Worm (Caenorhabditis elegans) whole organism, L1 larva: ENCODE data around the gene srz-37.

Experiments
- C16A3.4 ChIP-seq: fragments of 150-350 bp; optimal IDR thresholded peaks from 2 replicates; lab custom pipeline; 2014; ENCODE audit warnings: missing biosample characterization, missing genetic modification characterization
- F16B12.6 ChIP-seq: fragments of 150-350 bp; optimal IDR thresholded peaks from 2 replicates; lab custom pipeline; 2014; ENCODE audit warnings: missing biosample characterization, missing genetic modification characterization
- aha-1 ChIP-seq: fragments of 150-350 bp; optimal IDR thresholded peaks from 2 replicates; lab custom pipeline; 2014; ENCODE audit warnings: missing biosample characterization, missing genetic modification characterization
- alr-1 ChIP-seq: fragments of 200-800 bp; sonication (Bioruptor generic); optimal IDR thresholded peaks from 2 replicates; lab custom pipeline; 2018; ENCODE audit warnings: borderline replicate concordance, mild to moderate bottlenecking, missing genetic modification characterization, missing compliant biosample characterization
- aly-2 ChIP-seq: fragments of 150-350 bp; optimal IDR thresholded peaks from 2 replicates; lab custom pipeline; 2014; ENCODE audit warnings: missing biosample characterization, missing genetic modification characterization
- blmp-1 ChIP-seq: fragments of 150-350 bp; optimal IDR thresholded peaks from 2 replicates; lab custom pipeline; 2014; ENCODE audit warnings: missing biosample characterization, missing genetic modification characterization
- ceh-8 ChIP-seq: fragments of 200-800 bp; sonication (Bioruptor generic); optimal IDR thresholded peaks from 2 replicates; lab custom pipeline; 2018; ENCODE audit warnings: mild to moderate bottlenecking, missing genetic modification characterization, moderate library complexity, missing compliant biosample characterization
- ceh-82 ChIP-seq, 3 experiments: fragments of 150-350 bp in 1 of 3; sonication (generic microtip) in 2 of 3; optimal IDR thresholded peaks; 2 replicates each; lab custom pipeline; 2014 to 2017; ENCODE audit warnings: missing biosample characterization in 3 of 3, missing genetic modification characterization in 3 of 3
- ceh-88 ChIP-seq: fragments of 200-800 bp; sonication (Bioruptor generic); IDR thresholded peaks from 2 replicates; pipeline ENCODE4 v1.3.6; 2022; ENCODE audit warnings: missing genetic modification characterization, missing compliant biosample characterization
- ceh-90 ChIP-seq: sonication (generic microtip); optimal IDR thresholded peaks from 2 replicates; lab custom pipeline; 2016; ENCODE audit warnings: missing genetic modification characterization, missing compliant biosample characterization
- dpl-1 ChIP-seq, 3 experiments: fragments of 150-350 bp in 2 of 3; sonication (generic microtip) in 1 of 3; optimal IDR thresholded peaks; 2 replicates each; lab custom pipeline; 2014 to 2017; ENCODE audit warnings: missing biosample characterization in 3 of 3, missing genetic modification characterization in 3 of 3, missing genetic modification reagents in 3 of 3
- dsc-1 ChIP-seq: sonication (generic microtip); optimal IDR thresholded peaks from 2 replicates; lab custom pipeline; 2016; ENCODE audit warnings: mild to moderate bottlenecking, missing genetic modification characterization, missing compliant biosample characterization
- efl-1 ChIP-seq, 4 experiments: fragments of 150-350 bp; optimal IDR thresholded peaks in 3 of 4; peaks in 1 of 4; 1 replicate in 1 of 4; 2 replicates in 3 of 4; lab custom pipeline; 2014; ENCODE audit warnings: missing biosample characterization in 2 of 4, missing genetic modification characterization in 2 of 4, missing genetic modification reagents in 2 of 4
- efl-3 ChIP-seq: fragments of 200-800 bp; sonication (Bioruptor generic); optimal IDR thresholded peaks from 2 replicates; lab custom pipeline; 2018; ENCODE audit warnings: mild to moderate bottlenecking, missing genetic modification characterization, missing compliant biosample characterization
- egl-27 ChIP-seq, 2 experiments: fragments of 150-350 bp in 1 of 2; sonication (generic microtip); optimal IDR thresholded peaks; 3 replicates each; lab custom pipeline; 2017 to 2018; ENCODE audit warnings: missing biosample characterization in 2 of 2, missing genetic modification characterization in 2 of 2, missing genetic modification reagents in 2 of 2
- fkh-10 ChIP-seq: sonication (generic microtip); optimal IDR thresholded peaks from 2 replicates; lab custom pipeline; 2017; ENCODE audit warnings: missing biosample characterization, missing genetic modification reagents, missing genetic modification characterization
- irx-1 ChIP-seq: sonication (generic microtip); optimal IDR thresholded peaks from 2 replicates; lab custom pipeline; 2016; ENCODE audit warnings: missing genetic modification characterization, missing compliant biosample characterization
- lin-13 ChIP-seq: fragments of 150-350 bp; optimal IDR thresholded peaks from 2 replicates; lab custom pipeline; 2014; ENCODE audit warnings: missing biosample characterization, missing genetic modification reagents, missing genetic modification characterization
- lin-14 ChIP-seq: fragments of 200-800 bp; sonication (Bioruptor generic); optimal IDR thresholded peaks from 2 replicates; lab custom pipeline; 2018; ENCODE audit warnings: mild to moderate bottlenecking, missing genetic modification characterization, moderate library complexity, missing compliant biosample characterization
- lin-35 ChIP-seq, 2 experiments: fragments of 150-350 bp; optimal IDR thresholded peaks; 2 replicates each; lab custom pipeline; 2014; ENCODE audit warnings: missing biosample characterization in 2 of 2, missing genetic modification characterization in 2 of 2, missing genetic modification reagents in 2 of 2
- lsy-2 ChIP-seq, 2 experiments: fragments of 150-350 bp; optimal IDR thresholded peaks; 2 replicates each; lab custom pipeline; 2014; ENCODE audit warnings: missing biosample characterization in 2 of 2, missing genetic modification characterization in 2 of 2
- mdl-1 ChIP-seq, 2 experiments: fragments of 150-350 bp; optimal IDR thresholded peaks; 2 replicates each; lab custom pipeline; 2014 to 2017; ENCODE audit warnings: missing biosample characterization in 2 of 2, missing genetic modification characterization in 2 of 2, inconsistent platforms in 1 of 2
- mef-2 ChIP-seq: fragments of 150-350 bp; optimal IDR thresholded peaks from 2 replicates; lab custom pipeline; 2014; ENCODE audit warnings: missing biosample characterization, missing genetic modification characterization
- mep-1 ChIP-seq: fragments of 150-350 bp; optimal IDR thresholded peaks from 2 replicates; lab custom pipeline; 2014; ENCODE audit warnings: missing biosample characterization, missing genetic modification characterization
- nhr-237 ChIP-seq: fragments of 150-350 bp; optimal IDR thresholded peaks from 2 replicates; lab custom pipeline; 2014; ENCODE audit warnings: missing biosample characterization, missing genetic modification characterization
- nhr-71 ChIP-seq: sonication (generic microtip); optimal IDR thresholded peaks from 2 replicates; lab custom pipeline; 2016; ENCODE audit warnings: mild to moderate bottlenecking, missing genetic modification characterization, moderate library complexity, missing compliant biosample characterization
- nhr-76 ChIP-seq: sonication (generic microtip); optimal IDR thresholded peaks from 2 replicates; lab custom pipeline; 2017; ENCODE audit warnings: missing biosample characterization, missing genetic modification characterization
- nhr-77 ChIP-seq: fragments of 150-350 bp; optimal IDR thresholded peaks from 2 replicates; lab custom pipeline; 2014; ENCODE audit warnings: missing biosample characterization, missing genetic modification characterization
- nhr-84 ChIP-seq: sonication (generic microtip); optimal IDR thresholded peaks from 2 replicates; lab custom pipeline; 2017; ENCODE audit warnings: missing biosample characterization, missing genetic modification characterization
- nhr-85 ChIP-seq: sonication (generic microtip); peaks from one replicate; lab custom pipeline; 2016; ENCODE audit warnings: missing genetic modification characterization, inconsistent platforms, missing compliant biosample characterization
- nhr-90 ChIP-seq: sonication (generic microtip); optimal IDR thresholded peaks from 2 replicates; lab custom pipeline; 2016; ENCODE audit warnings: mild to moderate bottlenecking, missing genetic modification characterization, missing compliant biosample characterization; ENCODE audit not compliant: poor library complexity
- rnt-1 ChIP-seq: sonication (generic microtip); optimal IDR thresholded peaks from 2 replicates; lab custom pipeline; 2016; ENCODE audit warnings: mild to moderate bottlenecking, missing genetic modification characterization, moderate library complexity, missing compliant biosample characterization
- skn-1 ChIP-seq: fragments of 150-350 bp; optimal IDR thresholded peaks from 2 replicates; lab custom pipeline; 2014; ENCODE audit warnings: missing biosample characterization, missing genetic modification characterization
- sox-4 ChIP-seq: sonication (generic microtip); optimal IDR thresholded peaks from 2 replicates; lab custom pipeline; 2016; ENCODE audit warnings: missing genetic modification characterization, missing compliant biosample characterization
- tlp-1 ChIP-seq: fragments of 150-350 bp; optimal IDR thresholded peaks from 2 replicates; lab custom pipeline; 2014; ENCODE audit warnings: missing biosample characterization, missing genetic modification characterization
- unc-130 ChIP-seq: fragments of 150-350 bp; optimal IDR thresholded peaks from 2 replicates; lab custom pipeline; 2017; ENCODE audit warnings: missing biosample characterization, missing genetic modification characterization, inconsistent platforms
- unc-30 ChIP-seq: sonication (generic microtip); optimal IDR thresholded peaks from 2 replicates; lab custom pipeline; 2017; ENCODE audit warnings: missing biosample characterization, missing genetic modification characterization
- unc-62 ChIP-seq: fragments of 150-350 bp; optimal IDR thresholded peaks from 2 replicates; lab custom pipeline; 2014; ENCODE audit warnings: missing biosample characterization, missing genetic modification reagents, missing genetic modification characterization
- vab-15 ChIP-seq: sonication (generic microtip); optimal IDR thresholded peaks from 2 replicates; lab custom pipeline; 2017; ENCODE audit warnings: missing genotype, mild to moderate bottlenecking, missing genetic modification characterization, missing compliant biosample characterization
- zag-1 ChIP-seq: fragments of 150-350 bp; optimal IDR thresholded peaks from 2 replicates; lab custom pipeline; 2014; ENCODE audit warnings: missing biosample characterization, missing genetic modification characterization
- zip-4 ChIP-seq: fragments of 200-800 bp; sonication (Bioruptor generic); optimal IDR thresholded peaks from 2 replicates; lab custom pipeline; 2018; ENCODE audit warnings: mild to moderate bottlenecking, missing genetic modification characterization, moderate library complexity, missing compliant biosample characterization

Gene srz-37

ce11 chrIV:3481760-3482159 is at the start of gene srz-37:
Gene srz-37, minus strand, starts transcription at chrIV:3481860.
- TF ChIP-seq mep-1 (tag; lab: Kevin White, UChicago) (no peak), fkh-10 (GFP tag; lab: Kevin White, UChicago) (no peak), zag-1 (no peak), ceh-88 (no peak), nhr-85 (no peak), unc-62 (GFP tag; lab: Kevin White, UChicago) (no peak), rnt-1 (tag; lab: Kevin White, UChicago) (no peak), mef-2 (no peak), nhr-77 (no peak), dsc-1 (no peak), tlp-1 (no peak), blmp-1 (tag; lab: Kevin White, UChicago) (no peak), nhr-76 (no peak), unc-30 (tag; lab: Kevin White, UChicago) (no peak), alr-1 (tag; lab: Kevin White, UChicago) (no peak), ceh-82 (tag; optimal IDR thresholded peaks at IDR 0.05; lab: Kevin White, UChicago) (no peak)
- TF ChIP-seq, all 84 proteins: peak for 0

DNA sequence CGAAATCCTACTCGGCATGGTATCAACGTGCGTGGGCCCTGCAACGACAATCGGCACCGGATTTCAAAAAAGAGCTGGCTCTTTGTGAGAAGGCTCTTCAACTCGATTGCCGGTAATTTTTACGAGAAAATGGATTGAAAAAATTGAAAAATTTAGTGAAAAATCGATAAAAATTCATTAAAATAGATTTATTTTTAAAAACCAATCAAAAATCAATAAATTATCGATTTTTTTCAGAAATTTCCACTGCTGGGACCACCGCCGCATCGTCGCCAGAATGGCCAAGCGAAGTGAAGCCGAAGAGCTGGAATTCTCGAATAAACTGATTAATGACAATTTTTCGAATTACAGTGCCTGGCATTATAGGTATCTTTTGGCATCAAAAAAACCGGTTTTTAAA is 46.2 kb upstream of the srz-37 start:
- TF ChIP-seq lin-14 (GFP tag; lab: Kevin White, UChicago): no peak
- no peak for TF ChIP-seq ceh-8 (GFP tag; lab: Kevin White, UChicago)
- TF ChIP-seq dsc-1: no peak
- TF ChIP-seq lin-13 (GFP tag; lab: Kevin White, UChicago): no peak
- TF ChIP-seq nhr-84 (tag; lab: Kevin White, UChicago): no peak
- no peak for TF ChIP-seq nhr-85

ce11 chrIV:3526831-3527404 is 45.3 kb upstream of the srz-37 start, which contains the start of gene M57.2:
Gene M57.2, plus strand, starts transcription at chrIV:3527354.
- TF ChIP-seq zag-1 (no peak), aly-2 (no peak), irx-1 (tag; lab: Kevin White, UChicago) (no peak)

DNA sequence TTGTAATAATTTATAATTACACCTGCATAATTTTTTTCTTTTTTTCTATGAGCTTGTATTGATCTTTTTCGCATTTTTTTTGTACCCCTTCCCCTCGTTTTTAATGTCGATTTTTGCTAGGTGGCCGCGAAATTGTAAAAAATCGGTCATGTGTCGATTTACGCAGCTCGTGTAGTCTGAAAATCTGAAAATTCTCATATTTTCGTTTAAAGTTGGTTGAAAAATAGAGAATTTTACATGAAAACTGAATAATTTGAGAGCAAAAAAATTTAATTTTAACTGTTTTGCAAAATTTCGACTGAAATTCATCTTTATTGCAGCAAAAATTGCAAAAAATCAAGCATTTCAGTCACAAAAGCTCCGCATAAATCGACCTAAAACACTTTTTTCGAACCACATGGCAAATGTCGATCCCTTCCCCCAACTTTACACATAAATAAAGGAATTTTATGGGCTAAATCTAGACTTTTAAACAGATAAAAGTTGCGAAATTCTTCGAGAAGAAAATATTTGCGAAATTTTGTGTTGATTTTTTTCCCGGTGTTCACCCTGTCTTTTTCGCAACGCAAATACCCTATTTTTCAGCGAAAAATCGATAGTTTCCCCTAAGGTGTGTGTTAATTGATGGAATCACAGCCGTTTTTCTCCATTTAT is 44.6 kb upstream of the srz-37 start:
- TF ChIP-seq egl-27 (tag; optimal IDR thresholded peaks at IDR 0.05; lab: Kevin White, UChicago) (no peak), efl-3 (GFP tag; lab: Kevin White, UChicago) (no peak), sox-4 (no peak), skn-1 (peak; percentile 13), mdl-1 (tag; optimal IDR thresholded peaks at IDR 0.05; lab: Kevin White, UChicago) (no peak), vab-15 (no peak), nhr-85 (no peak), dsc-1 (peak; percentile 0), ceh-90 (tag; lab: Kevin White, UChicago) (no peak), blmp-1 (tag; lab: Kevin White, UChicago) (no peak), C16A3.4 (no peak), aly-2 (no peak), lsy-2 (tag; optimal IDR thresholded peaks at IDR 0.05; lab: Kevin White, UChicago) (no peak), efl-1 (optimal IDR thresholded peaks at IDR 0.05; lab: Kevin White, UChicago) (no peak), efl-1 (GFP tag; optimal IDR thresholded peaks at IDR 0.05 in 1 of 2; lab: Kevin White, UChicago) (peak in 1 of 2 experiments; percentile 73), aha-1 (tag; lab: Kevin White, UChicago) (no peak), lin-13 (GFP tag; lab: Kevin White, UChicago) (no peak)

- peak; percentile 72 for TF ChIP-seq nhr-90 (tag; lab: Kevin White, UChicago)
- peak; percentile 25 for TF ChIP-seq efl-3 (GFP tag; lab: Kevin White, UChicago)
- peak; percentile 0 for TF ChIP-seq skn-1
- TF ChIP-seq dsc-1: peak; percentile 50
- peak; percentile 41 for TF ChIP-seq ceh-8 (GFP tag; lab: Kevin White, UChicago)
- TF ChIP-seq lin-35 (GFP tag; optimal IDR thresholded peaks at IDR 0.05; lab: Kevin White, UChicago): peak; percentile 28 to 66
- no peak for TF ChIP-seq nhr-237 (tag; lab: Kevin White, UChicago)
- TF ChIP-seq lin-13 (GFP tag; lab: Kevin White, UChicago): peak; percentile 16
- TF ChIP-seq dpl-1 (GFP tag; optimal IDR thresholded peaks at IDR 0.05; lab: Kevin White, UChicago): peak; percentile 4 to 16 (median 13)
- peak in 1 of 2 experiments; percentile 54 for TF ChIP-seq mdl-1 (tag; optimal IDR thresholded peaks at IDR 0.05; lab: Kevin White, UChicago)
- TF ChIP-seq unc-130 (tag; lab: Kevin White, UChicago): peak; percentile 59
- no peak for TF ChIP-seq F16B12.6 (tag; lab: Kevin White, UChicago)
- peak; percentile 27 for TF ChIP-seq zip-4 (GFP tag; lab: Kevin White, UChicago)
- peak; percentile 30 for TF ChIP-seq irx-1 (tag; lab: Kevin White, UChicago)
- peak; percentile 53 for TF ChIP-seq mep-1 (tag; lab: Kevin White, UChicago)
- no peak for TF ChIP-seq unc-30 (tag; lab: Kevin White, UChicago)
- peak; percentile 4 for TF ChIP-seq nhr-77
- TF ChIP-seq alr-1 (tag; lab: Kevin White, UChicago): no peak
- peak; percentile 72 for TF ChIP-seq rnt-1 (tag; lab: Kevin White, UChicago)
- peak; percentile 75 for TF ChIP-seq nhr-71 (tag; lab: Kevin White, UChicago)
- TF ChIP-seq C16A3.4: peak; percentile 33
- TF ChIP-seq fkh-10 (GFP tag; lab: Kevin White, UChicago): no peak
- peak; percentile 53 for TF ChIP-seq aly-2
Observed at ce11 chrIV:3524584-3525020, 42.9 kb upstream of the srz-37 start.
